Fruit fly (Drosophila melanogaster) whole organism, wandering third instar larva: Measurements from ENCODE around the gene CG10862.

Experiments used
- Abd-B ChIP-seq: fragments of >200 bp; optimal IDR thresholded peaks from 2 replicates; lab custom pipeline; 2017; ENCODE audit warnings: missing biosample characterization, missing genetic modification characterization
- CrebA ChIP-seq: fragments of 200-800 bp; sonication (Bioruptor generic); optimal IDR thresholded peaks from 2 replicates; lab custom pipeline; 2016; ENCODE audit warnings: missing biosample characterization, mild to moderate bottlenecking, missing genetic modification characterization, borderline replicate concordance
- Dfd ChIP-seq: fragments of >200 bp; optimal IDR thresholded peaks from 2 replicates; lab custom pipeline; 2017; ENCODE audit warnings: missing biosample characterization, missing genetic modification characterization
- Dif ChIP-seq: fragments of 200-275, 200-300 bp; sonication (Bioruptor generic); optimal IDR thresholded peaks from 2 replicates; lab custom pipeline; 2018; ENCODE audit warnings: missing biosample characterization, missing genetic modification characterization; ENCODE audit not compliant: partially characterized antibody
- HLH106 ChIP-seq: fragments of 200-800 bp; optimal IDR thresholded peaks from 3 replicates; lab custom pipeline; 2019; ENCODE audit warnings: missing biosample characterization, mild to moderate bottlenecking, missing genetic modification characterization, moderate library complexity
- Hnf4 ChIP-seq: fragments of 200-800 bp; sonication (Bioruptor generic); optimal IDR thresholded peaks from 2 replicates; lab custom pipeline; 2016; ENCODE audit warnings: missing biosample characterization, mild to moderate bottlenecking, missing genetic modification characterization
- Hr78 ChIP-seq: fragments of >200 bp; optimal IDR thresholded peaks from 2 replicates; lab custom pipeline; 2017; ENCODE audit warnings: missing biosample characterization, missing genetic modification characterization
- Hr83 ChIP-seq: fragments of 200-300 bp; sonication (Bioruptor generic); optimal IDR thresholded peaks from 2 replicates; lab custom pipeline; 2016; ENCODE audit warnings: missing biosample characterization, mild to moderate bottlenecking, missing genetic modification characterization, moderate library complexity; ENCODE audit not compliant: poor library complexity, severe bottlenecking
- Mio ChIP-seq: sonication (Bioruptor generic); optimal IDR thresholded peaks from 2 replicates; lab custom pipeline; 2016; ENCODE audit warnings: missing biosample characterization, missing genetic modification characterization
- N ChIP-seq: fragments of >200 bp; optimal IDR thresholded peaks from 2 replicates; lab custom pipeline; 2018; ENCODE audit warnings: missing biosample characterization, missing external identifiers, missing genetic modification characterization
- OdsH ChIP-seq: fragments of 200-800 bp; sonication (Bioruptor generic); optimal IDR thresholded peaks from 2 replicates; lab custom pipeline; 2016; ENCODE audit warnings: missing biosample characterization, mild to moderate bottlenecking, missing genetic modification characterization
- Rel ChIP-seq, 2 experiments: fragments of 200-800 bp; sonication (Bioruptor generic) in 1 of 2; optimal IDR thresholded peaks; 2 replicates in 1 of 2; 3 replicates in 1 of 2; lab custom pipeline; 2016 to 2019; ENCODE audit warnings: mild to moderate bottlenecking in 2 of 2, missing biosample characterization in 2 of 2, missing genetic modification characterization in 2 of 2, moderate library complexity in 1 of 2
- Sp1 ChIP-seq: fragments of 200-800 bp; sonication (Bioruptor generic); optimal IDR thresholded peaks from 3 replicates; lab custom pipeline; 2019; ENCODE audit warnings: missing biosample characterization, mild to moderate bottlenecking, missing genetic modification characterization, moderate library complexity
- Vsx2 ChIP-seq: fragments of 200-300, 225-300 bp; sonication (Bioruptor generic); optimal IDR thresholded peaks from 2 replicates; lab custom pipeline; 2018; ENCODE audit warnings: missing biosample characterization, missing genetic modification characterization; ENCODE audit not compliant: partially characterized antibody
- br ChIP-seq: fragments of 200-800 bp; sonication (Bioruptor generic); optimal IDR thresholded peaks from 2 replicates; lab custom pipeline; 2016; ENCODE audit warnings: missing biosample characterization, missing genetic modification characterization
- brk ChIP-seq: fragments of 200-800 bp; sonication (Bioruptor generic); optimal IDR thresholded peaks from 2 replicates; lab custom pipeline; 2016; ENCODE audit warnings: missing biosample characterization, mild to moderate bottlenecking, missing genetic modification characterization
- dl ChIP-seq, 2 experiments: fragments of 175-275, 200-275 bp in 1 of 2; fragments of 200-275 bp in 1 of 2; sonication (Bioruptor generic); optimal IDR thresholded peaks; lab custom pipeline; 2018; ENCODE audit warnings: mild to moderate bottlenecking in 2 of 2, missing biosample characterization in 2 of 2, missing genetic modification characterization in 2 of 2, moderate library complexity in 2 of 2; ENCODE audit not compliant: partially characterized antibody in 2 of 2, insufficient read depth in 1 of 2
- dmrt93B ChIP-seq: fragments of 200-800 bp; sonication (Bioruptor generic); optimal IDR thresholded peaks from 2 replicates; lab custom pipeline; 2018; ENCODE audit warnings: missing biosample characterization, mild to moderate bottlenecking, missing genetic modification characterization
- dsf ChIP-seq: sonication (Bioruptor generic); optimal IDR thresholded peaks from 2 replicates; lab custom pipeline; 2016; ENCODE audit warnings: missing biosample characterization, missing genetic modification characterization, borderline replicate concordance
- ey ChIP-seq: fragments of 200-800 bp; sonication (Bioruptor generic); optimal IDR thresholded peaks from 2 replicates; lab custom pipeline; 2016; ENCODE audit warnings: missing biosample characterization, missing genetic modification characterization
- foxo ChIP-seq, 2 experiments: fragments of 200-800 bp; sonication (Bioruptor generic); optimal IDR thresholded peaks; 2 replicates in 1 of 2; 3 replicates in 1 of 2; lab custom pipeline; 2016 to 2017; ENCODE audit warnings: missing biosample characterization in 2 of 2, missing genetic modification characterization in 2 of 2
- fru ChIP-seq: fragments of 200-800 bp; sonication (Bioruptor generic); optimal IDR thresholded peaks from 3 replicates; lab custom pipeline; 2016; ENCODE audit warnings: missing biosample characterization, mild to moderate bottlenecking, missing genetic modification characterization
- h ChIP-seq: fragments of 200-800 bp; sonication (Bioruptor generic); optimal IDR thresholded peaks from 3 replicates; lab custom pipeline; 2016; ENCODE audit warnings: missing biosample characterization, mild to moderate bottlenecking, missing genetic modification characterization
- jim ChIP-seq: fragments of 175-275, 200-325 bp; sonication (Bioruptor generic); optimal IDR thresholded peaks from 2 replicates; lab custom pipeline; 2016; ENCODE audit warnings: missing biosample characterization, mild to moderate bottlenecking, missing genetic modification characterization
- lola ChIP-seq: fragments of >200 bp; optimal IDR thresholded peaks from 2 replicates; lab custom pipeline; 2017; ENCODE audit warnings: missing biosample characterization, missing genetic modification characterization
- pan ChIP-seq: fragments of >200 bp; optimal IDR thresholded peaks from 2 replicates; lab custom pipeline; 2017
- psq ChIP-seq: fragments of 200-800 bp; sonication (Bioruptor generic); optimal IDR thresholded peaks from 3 replicates; lab custom pipeline; 2017; ENCODE audit warnings: missing biosample characterization, mild to moderate bottlenecking, missing genetic modification characterization, moderate library complexity
- rgr ChIP-seq: fragments of 200-800 bp; sonication (Bioruptor generic); optimal IDR thresholded peaks from 3 replicates; lab custom pipeline; 2016; ENCODE audit warnings: missing biosample characterization, mild to moderate bottlenecking, missing genetic modification characterization
- sv ChIP-seq: fragments of 200-800 bp; sonication (Bioruptor generic); optimal IDR thresholded peaks from 3 replicates; lab custom pipeline; 2016; ENCODE audit warnings: missing biosample characterization, missing genetic modification characterization
- tai ChIP-seq: sonication (Bioruptor generic); optimal IDR thresholded peaks from 2 replicates; lab custom pipeline; 2016; ENCODE audit warnings: missing biosample characterization, missing genetic modification characterization
- usp ChIP-seq: fragments of >200 bp; optimal IDR thresholded peaks from 2 replicates; lab custom pipeline; 2017; ENCODE audit warnings: missing biosample characterization, missing genetic modification characterization
- woc ChIP-seq: sonication (Bioruptor generic); optimal IDR thresholded peaks from 2 replicates; lab custom pipeline; 2016; ENCODE audit warnings: missing biosample characterization, mild to moderate bottlenecking, missing genetic modification characterization

CG10862 gene

DNA sequence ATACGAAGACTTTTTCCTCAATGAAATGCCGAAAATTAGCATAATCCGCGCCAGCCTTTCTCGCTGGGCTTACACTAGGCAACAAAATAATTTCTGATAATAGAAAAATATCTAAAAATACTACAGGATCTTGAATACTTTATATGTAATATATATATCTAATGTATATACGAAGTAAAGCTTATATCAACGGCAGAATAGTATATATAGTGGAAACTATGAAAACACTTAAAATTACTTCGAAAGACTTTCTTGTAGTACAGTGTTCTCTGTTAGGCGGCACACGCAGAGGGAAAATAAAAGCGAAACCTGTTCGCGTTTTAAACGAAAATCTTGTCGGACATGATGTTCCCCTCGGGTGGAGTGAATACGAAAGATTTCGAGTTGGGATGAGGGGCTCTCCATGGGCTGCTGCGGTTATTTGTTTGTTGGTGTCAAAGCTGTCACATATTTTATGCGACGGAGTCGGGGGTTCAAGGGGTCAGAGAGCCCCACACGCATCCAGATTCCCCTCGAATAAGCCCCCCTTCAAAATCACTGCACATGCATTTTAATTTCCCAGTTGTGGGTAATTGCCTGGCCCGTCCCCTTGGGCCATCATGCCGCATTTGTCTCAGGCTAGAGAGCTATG lies 20.3 kb downstream of the CG10862 start:
- TF ChIP-seq OdsH (GFP tag; lab: Kevin White, UChicago) (peak; percentile 14), dmrt93B (GFP tag; lab: Kevin White, UChicago) (peak; percentile 20), jim (GFP tag; lab: Kevin White, UChicago) (no peak), N (GFP tag; lab: Kevin White, UChicago) (no peak), br (no peak), Mio (GFP tag; lab: Kevin White, UChicago) (no peak), woc (GFP tag; lab: Kevin White, UChicago) (no peak), rgr (peak; percentile 28), HLH106 (tag; lab: Kevin White, UChicago) (peak; percentile 59), psq (GFP tag; lab: Kevin White, UChicago) (peak; percentile 23), fru (GFP tag; lab: Kevin White, UChicago) (peak; percentile 29), sv (GFP tag; lab: Kevin White, UChicago) (no peak), foxo (GFP tag; optimal IDR thresholded peaks at IDR 0.05; lab: Kevin White, UChicago) (peak in 1 of 2 experiments; percentile 54), Hnf4 (GFP tag; lab: Kevin White, UChicago) (peak; percentile 0), Sp1 (peak; percentile 52), h (GFP tag; lab: Kevin White, UChicago) (peak; percentile 45), brk (GFP tag; lab: Kevin White, UChicago) (peak; percentile 13)

DNA sequence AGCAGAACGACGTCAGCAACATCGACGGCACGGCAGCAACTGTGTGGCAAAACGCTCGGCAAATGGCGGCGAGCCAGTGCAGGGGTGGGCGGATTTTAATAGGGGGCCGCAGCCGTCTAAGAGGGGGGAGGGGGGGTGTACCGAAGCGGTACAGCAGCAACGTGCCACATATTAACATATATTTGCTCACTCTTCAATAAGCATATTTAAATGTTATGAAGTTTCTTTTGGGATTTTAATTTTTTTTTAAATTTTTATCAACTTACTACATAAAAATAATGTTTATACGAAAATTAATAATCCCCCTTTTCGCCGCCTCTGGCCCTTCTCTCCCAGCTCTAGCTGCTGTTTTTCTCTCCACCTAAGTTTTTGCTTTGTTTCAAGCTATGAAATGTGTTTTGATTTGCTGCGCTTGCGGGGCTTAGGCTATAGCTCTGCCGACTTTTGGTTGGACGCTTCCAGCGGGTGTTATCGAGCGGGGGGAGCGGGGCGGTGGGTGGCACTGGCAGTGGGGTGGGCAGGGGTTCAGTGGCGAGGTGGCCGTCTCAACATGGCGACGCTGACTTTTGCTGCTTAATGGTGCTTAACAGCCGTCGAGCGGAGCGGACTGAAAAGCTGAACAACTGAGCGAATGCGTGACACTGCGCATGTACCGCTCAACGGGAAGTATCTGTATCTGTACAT lies 21.9 kb downstream of the CG10862 start:
- TF ChIP-seq OdsH (GFP tag; lab: Kevin White, UChicago) (no peak), Dfd (GFP tag; lab: Kevin White, UChicago) (peak; percentile 66), Hnf4 (GFP tag; lab: Kevin White, UChicago) (no peak), Sp1 (peak; percentile 47), dmrt93B (GFP tag; lab: Kevin White, UChicago) (peak; percentile 9), foxo (GFP tag; optimal IDR thresholded peaks at IDR 0.05; lab: Kevin White, UChicago) (peak in 1 of 2 experiments; percentile 15), Abd-B (GFP tag; lab: Kevin White, UChicago) (no peak), Rel (GFP tag; optimal IDR thresholded peaks at IDR 0.05; lab: Kevin White, UChicago) (no peak), Rel (tag; optimal IDR thresholded peaks at IDR 0.05; lab: Kevin White, UChicago) (no peak), Hr83 (GFP tag; lab: Kevin White, UChicago) (no peak), Dif (GFP tag; lab: Kevin White, UChicago) (peak; percentile 8), psq (GFP tag; lab: Kevin White, UChicago) (peak; percentile 2), woc (GFP tag; lab: Kevin White, UChicago) (no peak)

DNA sequence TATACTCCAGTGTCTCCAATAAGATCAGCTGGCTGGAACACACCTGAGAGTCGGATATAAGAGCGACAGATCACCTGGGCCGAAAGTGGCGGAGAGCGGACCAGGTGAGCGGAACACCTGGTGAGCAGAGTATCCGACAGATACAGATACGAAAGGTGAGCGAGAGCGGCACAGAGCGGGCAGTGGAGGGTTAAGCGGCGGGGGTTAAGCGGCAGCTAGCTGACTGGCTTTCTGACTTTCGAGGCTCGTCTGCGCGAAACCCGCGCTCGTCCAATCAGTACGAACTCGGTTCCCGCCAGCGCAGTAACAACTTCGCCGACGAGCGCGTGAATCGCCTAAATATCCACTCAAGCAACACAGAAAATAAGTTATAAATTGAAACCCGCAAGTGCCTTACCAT lies 28.5 kb downstream of the CG10862 start, which contains the start of gene dar1:
Gene dar1, plus strand, starts transcription at position 284 of the 400 bp plus-strand sequence.
- TF ChIP-seq dl (GFP tag; optimal IDR thresholded peaks at IDR 0.05; lab: Kevin White, UChicago; ENCODE audit: insufficient read depth in 1 of 2, partially characterized antibody in 2 of 2), result peak; percentile 88 to 89
- TF ChIP-seq sv (GFP tag; lab: Kevin White, UChicago), result no peak
- peak; percentile 81 for TF ChIP-seq Vsx2 (GFP tag; lab: Kevin White, UChicago)
- no peak for TF ChIP-seq pan
- no peak for TF ChIP-seq brk (GFP tag; lab: Kevin White, UChicago)
- TF ChIP-seq woc (GFP tag; lab: Kevin White, UChicago), result no peak
- no peak for TF ChIP-seq Dfd (GFP tag; lab: Kevin White, UChicago)
- TF ChIP-seq br, result peak; percentile 58
- peak in 1 of 2 experiments; percentile 9 for TF ChIP-seq foxo (GFP tag; optimal IDR thresholded peaks at IDR 0.05; lab: Kevin White, UChicago)
- TF ChIP-seq dsf (GFP tag; lab: Kevin White, UChicago), result no peak
- TF ChIP-seq CrebA (GFP tag; lab: Kevin White, UChicago), result no peak
- no peak for TF ChIP-seq Abd-B (GFP tag; lab: Kevin White, UChicago)
- TF ChIP-seq fru (GFP tag; lab: Kevin White, UChicago), result peak; percentile 21
- TF ChIP-seq h (GFP tag; lab: Kevin White, UChicago), result peak; percentile 43
- no peak for TF ChIP-seq Rel (GFP tag; optimal IDR thresholded peaks at IDR 0.05; lab: Kevin White, UChicago)
- TF ChIP-seq Rel (tag; optimal IDR thresholded peaks at IDR 0.05; lab: Kevin White, UChicago), result peak; percentile 4
- peak; percentile 15 for TF ChIP-seq OdsH (GFP tag; lab: Kevin White, UChicago)
- peak; percentile 80 for TF ChIP-seq Hr83 (GFP tag; lab: Kevin White, UChicago)
- TF ChIP-seq Mio (GFP tag; lab: Kevin White, UChicago), result no peak
- no peak for TF ChIP-seq ey
- TF ChIP-seq usp (GFP tag; lab: Kevin White, UChicago), result no peak
- no peak for TF ChIP-seq tai (GFP tag; lab: Kevin White, UChicago)
- peak; percentile 96 for TF ChIP-seq Dif (GFP tag; lab: Kevin White, UChicago)
- TF ChIP-seq lola (GFP tag; lab: Kevin White, UChicago), result no peak
- TF ChIP-seq Hr78 (GFP tag; lab: Kevin White, UChicago), result no peak
